Fruit fly (Drosophila melanogaster) whole organism, embryonic: Measurements from ENCODE around the gene CG43085.
A peak's percentile ranks its signal among the peaks of the same experiment; 100 is the strongest.

Source experiments
- BtbVII ChIP-seq: fragments of 200-800 bp; sonication (Bioruptor generic); optimal IDR thresholded peaks from 3 replicates; lab custom pipeline; 2017; ENCODE audit warnings: missing biosample characterization, mild to moderate bottlenecking, missing genetic modification characterization
- CG10366 ChIP-seq: fragments of 200-800 bp; sonication (Bioruptor generic); IDR thresholded peaks from 2 replicates; pipeline ENCODE4 v1.3.6; 2022; ENCODE audit warnings: missing biosample characterization, missing genetic modification characterization
- CG10959 ChIP-seq: fragments of 200-800 bp; sonication (Bioruptor generic); IDR thresholded peaks from 2 replicates; pipeline ENCODE4 v1.3.6; 2022; ENCODE audit warnings: missing biosample characterization, missing genetic modification characterization
- CG11085 ChIP-seq: fragments of 200-800 bp; sonication (Bioruptor generic); IDR thresholded peaks from 2 replicates; pipeline ENCODE4 v1.3.6; 2022; ENCODE audit warnings: missing biosample characterization, missing genetic modification characterization
- CG11093 ChIP-seq: fragments of 200-800 bp; sonication (Bioruptor generic); IDR thresholded peaks from 3 replicates; pipeline ENCODE4 v1.3.6; 2022; ENCODE audit warnings: missing biosample characterization, missing genetic modification characterization
- CG11398 ChIP-seq: fragments of 200-800 bp; sonication (Bioruptor generic); optimal IDR thresholded peaks from 2 replicates; lab custom pipeline; 2016; ENCODE audit warnings: missing biosample characterization, missing genetic modification characterization
- CG1233 ChIP-seq: fragments of 200-800 bp; sonication (Bioruptor generic); optimal IDR thresholded peaks from 4 replicates; lab custom pipeline; 2018; ENCODE audit warnings: missing biosample characterization, mild to moderate bottlenecking, missing genetic modification characterization
- CG12659 ChIP-seq: fragments of 200-800 bp; sonication (Bioruptor generic); optimal IDR thresholded peaks from 3 replicates; lab custom pipeline; 2017; ENCODE audit warnings: mild to moderate bottlenecking, missing biosample characterization, missing genetic modification reagents, missing genetic modification characterization
- CG12942 ChIP-seq: fragments of 200-800 bp; sonication (Bioruptor generic); optimal IDR thresholded peaks from 3 replicates; lab custom pipeline; 2016; ENCODE audit warnings: missing biosample characterization, missing genetic modification characterization
- CG14014 ChIP-seq: fragments of 200-800 bp; sonication (Bioruptor generic); IDR thresholded peaks from 2 replicates; pipeline ENCODE4 v1.3.6; 2022; ENCODE audit warnings: missing biosample characterization, missing genetic modification characterization
- CG14441 ChIP-seq: fragments of 200-800 bp; sonication (Bioruptor generic); IDR thresholded peaks from 2 replicates; pipeline ENCODE4 v1.3.6; 2022; ENCODE audit warnings: missing biosample characterization, missing genetic modification characterization
- CG2116 ChIP-seq: fragments of 200-800 bp; sonication (Bioruptor generic); optimal IDR thresholded peaks from 3 replicates; lab custom pipeline; 2018; ENCODE audit warnings: missing biosample characterization, mild to moderate bottlenecking, missing genetic modification characterization
- CG3065 ChIP-seq: fragments of 200-800 bp; sonication (Bioruptor generic); optimal IDR thresholded peaks from 2 replicates; lab custom pipeline; 2016; ENCODE audit warnings: missing biosample characterization, missing genetic modification characterization
- CG34224 ChIP-seq: fragments of 200-800 bp; sonication (Bioruptor generic); IDR thresholded peaks from 3 replicates; pipeline ENCODE4 v1.3.6; 2022; ENCODE audit warnings: missing biosample characterization, missing genetic modification characterization; ENCODE audit not compliant: partially characterized antibody
- CG3726 ChIP-seq: fragments of 200-800 bp; sonication (Bioruptor generic); IDR thresholded peaks from 3 replicates; pipeline ENCODE4, ENCODE4 v1.3.6; 2022; ENCODE audit warnings: missing biosample characterization, missing genetic modification characterization
- CG4404 ChIP-seq: fragments of 200-800 bp; sonication (Bioruptor generic); IDR thresholded peaks from 2 replicates; pipeline ENCODE4 v1.3.6; 2022; ENCODE audit warnings: missing biosample characterization, missing genetic modification characterization
- CG4854 ChIP-seq: fragments of 200-800 bp; sonication (Bioruptor generic); optimal IDR thresholded peaks from 2 replicates; lab custom pipeline; 2016; ENCODE audit warnings: missing biosample characterization, missing genetic modification characterization, inconsistent platforms
- CG7357 ChIP-seq: fragments of 200-800 bp; sonication (Bioruptor generic); IDR thresholded peaks from 3 replicates; pipeline ENCODE4 v1.3.6; 2022; ENCODE audit warnings: missing biosample characterization, missing genetic modification characterization
- CG8478 ChIP-seq: fragments of >200 bp; optimal IDR thresholded peaks from 2 replicates; lab custom pipeline; 2018
- CG8924 ChIP-seq: fragments of 200-800 bp; optimal IDR thresholded peaks from 3 replicates; lab custom pipeline; 2019; ENCODE audit warnings: missing biosample characterization, mild to moderate bottlenecking, missing genetic modification characterization, moderate library complexity
- CrebB ChIP-seq: fragments of 200-800 bp; sonication (Bioruptor generic); optimal IDR thresholded peaks from 3 replicates; lab custom pipeline; 2018; ENCODE audit warnings: missing biosample characterization, mild to moderate bottlenecking, missing genetic modification characterization
- Deaf1 ChIP-seq: fragments of 200-800 bp; optimal IDR thresholded peaks from 3 replicates; lab custom pipeline; 2019; ENCODE audit warnings: missing biosample characterization, mild to moderate bottlenecking, missing genetic modification characterization, moderate library complexity
- Dek ChIP-seq: fragments of 200-800 bp; sonication (Bioruptor generic); optimal IDR thresholded peaks from 3 replicates; lab custom pipeline; 2019; ENCODE audit warnings: missing biosample characterization, mild to moderate bottlenecking, missing genetic modification characterization, moderate library complexity
- Dref ChIP-seq: fragments of 200-800 bp; sonication (Bioruptor generic); IDR thresholded peaks from 2 replicates; pipeline ENCODE4 v1.3.6; 2022; ENCODE audit warnings: missing biosample characterization, missing genetic modification characterization
- E2f2 ChIP-seq: fragments of 200-800 bp; sonication (Bioruptor generic); IDR thresholded peaks from 2 replicates; pipeline ENCODE4 v1.3.6; 2022; ENCODE audit warnings: missing biosample characterization, missing genetic modification characterization
- ERR ChIP-seq: fragments of 200-800 bp; sonication (Bioruptor generic); optimal IDR thresholded peaks from 2 replicates; lab custom pipeline; 2016; ENCODE audit warnings: missing biosample characterization, missing genetic modification characterization
- Fer3 ChIP-seq: fragments of 200-800 bp; sonication (Bioruptor generic); optimal IDR thresholded peaks from 2 replicates; lab custom pipeline; 2018; ENCODE audit warnings: missing biosample characterization, mild to moderate bottlenecking, missing genetic modification characterization, moderate library complexity
- Hmx ChIP-seq: fragments of 200-800 bp; sonication (Bioruptor generic); optimal IDR thresholded peaks from 2 replicates; lab custom pipeline; 2016; ENCODE audit warnings: missing biosample characterization, missing genetic modification characterization
- Max ChIP-seq: fragments of 200-800 bp; sonication (Bioruptor generic); optimal IDR thresholded peaks from 2 replicates; lab custom pipeline; 2016; ENCODE audit warnings: missing biosample characterization, mild to moderate bottlenecking, missing genetic modification characterization
- Meics ChIP-seq: fragments of 200-800 bp; sonication (Bioruptor generic); optimal IDR thresholded peaks from 2 replicates; lab custom pipeline; 2017; ENCODE audit warnings: missing biosample characterization, mild to moderate bottlenecking, missing genetic modification characterization
- Mrtf ChIP-seq: fragments of 200-800 bp; sonication (Bioruptor generic); IDR thresholded peaks from 3 replicates; pipeline ENCODE4 v1.3.6; 2022; ENCODE audit warnings: missing biosample characterization, missing genetic modification characterization
- Stat92E ChIP-seq, 3 experiments: fragments of >200 bp in 2 of 3; fragments of 200-800 bp in 1 of 3; sonication (Bioruptor generic) in 1 of 3; optimal IDR thresholded peaks; 2 replicates each; lab custom pipeline; 2017 to 2019; ENCODE audit warnings: missing biosample characterization in 3 of 3, missing genetic modification characterization in 3 of 3, mild to moderate bottlenecking in 1 of 3, moderate library complexity in 1 of 3
- al ChIP-seq: fragments of 200-800 bp; sonication (Bioruptor generic); IDR thresholded peaks from 2 replicates; pipeline ENCODE4 v1.3.6; 2022; ENCODE audit warnings: missing biosample characterization, missing genetic modification characterization
- chif ChIP-seq, 2 experiments: fragments of 200-800 bp; sonication (Bioruptor generic); optimal IDR thresholded peaks; 3 replicates each; lab custom pipeline; 2016; ENCODE audit warnings: missing biosample characterization in 2 of 2, missing genetic modification characterization in 2 of 2
- cwo ChIP-seq: fragments of 200-800 bp; sonication (Bioruptor generic); optimal IDR thresholded peaks from 3 replicates; lab custom pipeline; 2017; ENCODE audit warnings: missing biosample characterization, missing genetic modification characterization, mild to moderate bottlenecking, moderate library complexity, missing genetic modification reagents
- danr ChIP-seq: fragments of 200-800 bp; sonication (Bioruptor generic); IDR thresholded peaks from 2 replicates; pipeline ENCODE4 v1.3.6; 2022; ENCODE audit warnings: missing biosample characterization, missing genetic modification characterization
- eve ChIP-seq, 2 experiments: fragments of >200 bp; optimal IDR thresholded peaks; 2 replicates each; lab custom pipeline; 2017; ENCODE audit warnings: missing biosample characterization in 2 of 2, missing genetic modification characterization in 2 of 2
- hbn ChIP-seq: fragments of 200-800 bp; sonication (Bioruptor generic); IDR thresholded peaks from 2 replicates; pipeline ENCODE4 v1.3.6; 2022; ENCODE audit warnings: missing biosample characterization, missing genetic modification characterization; ENCODE audit not compliant: partially characterized antibody
- inv ChIP-seq: fragments of 200-800 bp; sonication (Bioruptor generic); IDR thresholded peaks from 2 replicates; pipeline ENCODE4 v1.3.6; 2022; ENCODE audit warnings: missing biosample characterization, missing genetic modification characterization; ENCODE audit not compliant: partially characterized antibody
- nmo ChIP-seq: fragments of 200-800 bp; sonication (Bioruptor generic); optimal IDR thresholded peaks from 2 replicates; lab custom pipeline; 2018; ENCODE audit warnings: missing biosample characterization, mild to moderate bottlenecking, missing genetic modification characterization, moderate library complexity
- pan ChIP-seq, 4 experiments: fragments of >200 bp in 3 of 4; fragments of 200-800 bp in 1 of 4; sonication (Bioruptor generic) in 1 of 4; optimal IDR thresholded peaks in 3 of 4; IDR thresholded peaks in 1 of 4; 2 replicates each; pipeline versions ENCODE4 v1.3.6 to Lab custom; 2017 to 2022; ENCODE audit warnings: missing biosample characterization in 2 of 4, missing genetic modification characterization in 2 of 4, mixed read lengths in 1 of 4
- pnt ChIP-seq: fragments of 200-800 bp; sonication (Bioruptor generic); optimal IDR thresholded peaks from 3 replicates; lab custom pipeline; 2016; ENCODE audit warnings: missing biosample characterization, missing genetic modification characterization
- pzg ChIP-seq: fragments of 200-800 bp; sonication (Bioruptor generic); optimal IDR thresholded peaks from 3 replicates; lab custom pipeline; 2018; ENCODE audit warnings: missing biosample characterization, mild to moderate bottlenecking, missing genetic modification characterization, moderate library complexity
- ro ChIP-seq: fragments of 200-800 bp; sonication (Bioruptor generic); IDR thresholded peaks from 2 replicates; pipeline ENCODE4 v1.3.6; 2022; ENCODE audit warnings: missing biosample characterization, missing genetic modification characterization
- row ChIP-seq: fragments of 200-800 bp; sonication (Bioruptor generic); IDR thresholded peaks from 3 replicates; pipeline ENCODE4 v1.3.6; 2022; ENCODE audit warnings: missing biosample characterization, missing genetic modification characterization
- sc ChIP-seq, 3 experiments: fragments of >200 bp in 2 of 3; fragments of 200-800 bp in 1 of 3; sonication (Bioruptor generic) in 1 of 3; optimal IDR thresholded peaks; 2 replicates in 2 of 3; 3 replicates in 1 of 3; lab custom pipeline; 2017; ENCODE audit warnings: mild to moderate bottlenecking in 1 of 3, missing biosample characterization in 1 of 3, missing genetic modification characterization in 1 of 3, missing genetic modification reagents in 1 of 3
- sisA ChIP-seq: fragments of 200-800 bp; sonication (Bioruptor generic); IDR thresholded peaks from 2 replicates; pipeline ENCODE4 v1.3.6; 2022; ENCODE audit warnings: missing biosample characterization, missing genetic modification characterization
- tap ChIP-seq: fragments of 200-800 bp; optimal IDR thresholded peaks from 3 replicates; lab custom pipeline; 2019; ENCODE audit warnings: missing biosample characterization, mild to moderate bottlenecking, missing genetic modification characterization, moderate library complexity
- tx ChIP-seq: fragments of 200-800 bp; sonication (Bioruptor generic); optimal IDR thresholded peaks from 2 replicates; lab custom pipeline; 2016; ENCODE audit warnings: missing biosample characterization, missing genetic modification characterization
- unc-4 ChIP-seq: fragments of 200-800 bp; sonication (Bioruptor generic); IDR thresholded peaks from 2 replicates; pipeline ENCODE4 v1.3.6; 2022; ENCODE audit warnings: missing biosample characterization, missing genetic modification characterization; ENCODE audit not compliant: partially characterized antibody
- unpg ChIP-seq: fragments of 200-800 bp; sonication (Bioruptor generic); optimal IDR thresholded peaks from 3 replicates; lab custom pipeline; 2018; ENCODE audit warnings: missing biosample characterization, mild to moderate bottlenecking, missing genetic modification characterization, moderate library complexity

Gene CG43085

dm6 chr3L:17644906-17645244 is 1.7 kb downstream of the CG43085 start, which contains the start of gene Pep (continued):
- no peak for TF ChIP-seq CG4854 (GFP tag; lab: Kevin White, UChicago)
- peak; percentile 98 for TF ChIP-seq unc-4
- no peak for TF ChIP-seq sc (optimal IDR thresholded peaks at IDR 0.05; lab: Kevin White, UChicago)
- TF ChIP-seq sc (GFP tag; optimal IDR thresholded peaks at IDR 0.05; lab: Kevin White, UChicago): no peak
- peak; percentile 70 for TF ChIP-seq Deaf1 (tag; lab: Kevin White, UChicago)
- TF ChIP-seq CG10959 (GFP tag; lab: Robert Waterston, UW): no peak
- TF ChIP-seq CG11398 (GFP tag; lab: Kevin White, UChicago): no peak
- no peak for TF ChIP-seq danr
- TF ChIP-seq Max: no peak
- TF ChIP-seq CG1233 (GFP tag; lab: Kevin White, UChicago): peak; percentile 35
- TF ChIP-seq tx (GFP tag; lab: Kevin White, UChicago): no peak
- peak; percentile 93 for TF ChIP-seq pzg (GFP tag; lab: Kevin White, UChicago)
- peak; percentile 99 for TF ChIP-seq CG34224 (GFP tag; lab: Robert Waterston, UW)
- peak; percentile 74; the same call in 2 of the 3 replicates for TF ChIP-seq row (GFP tag; lab: Robert Waterston, UW)
- peak; percentile 28 for TF ChIP-seq Meics
- TF ChIP-seq nmo (GFP tag; lab: Kevin White, UChicago): peak; percentile 62
- TF ChIP-seq hbn (GFP tag; lab: Robert Waterston, UW): peak; percentile 99
- peak; percentile 77 for TF ChIP-seq CG12659 (GFP tag; lab: Kevin White, UChicago)
- no peak for TF ChIP-seq cwo (GFP tag; lab: Kevin White, UChicago)
- TF ChIP-seq ERR (GFP tag; lab: Kevin White, UChicago): no peak
- TF ChIP-seq CG4404 (GFP tag; lab: Robert Waterston, UW): no peak
- peak; percentile 99 for TF ChIP-seq inv
- TF ChIP-seq CG8478 (lab: Kevin White, UChicago): no peak
- TF ChIP-seq sisA: no peak
- no peak for TF ChIP-seq Dek (tag; lab: Kevin White, UChicago)
- TF ChIP-seq pnt (GFP tag; lab: Kevin White, UChicago): no peak
- no peak for TF ChIP-seq CG7357
- peak; percentile 14 for TF ChIP-seq unpg (GFP tag; lab: Kevin White, UChicago)
- no peak for TF ChIP-seq tap (tag; lab: Kevin White, UChicago)
- no peak for TF ChIP-seq chif (GFP tag; optimal IDR thresholded peaks at IDR 0.05; lab: Kevin White, UChicago)
- no peak for TF ChIP-seq Hmx (GFP tag; lab: Kevin White, UChicago)
- no peak for TF ChIP-seq pan (optimal IDR thresholded peaks at IDR 0.05; lab: Kevin White, UChicago)
- TF ChIP-seq pan (GFP tag; optimal IDR thresholded peaks at IDR 0.05 in 1 of 2, IDR thresholded peaks at IDR 0.05 in 1 of 2): no peak
- TF ChIP-seq CG14014 (GFP tag; lab: Robert Waterston, UW): no peak
- TF ChIP-seq al: no peak
- TF ChIP-seq CG14441: no peak
- TF ChIP-seq CG2116 (GFP tag; lab: Kevin White, UChicago): peak; percentile 88
- TF ChIP-seq Dref: peak; percentile 97
- TF ChIP-seq CG3726: no peak
- TF ChIP-seq CG12942: no peak
- peak; percentile 30 for TF ChIP-seq Fer3 (tag; lab: Kevin White, UChicago)
- no peak for TF ChIP-seq eve (GFP tag; optimal IDR thresholded peaks at IDR 0.05; lab: Kevin White, UChicago)
- peak; percentile 38 for TF ChIP-seq CrebB (tag; lab: Kevin White, UChicago)
- peak; percentile 80 for TF ChIP-seq E2f2 (GFP tag; lab: Robert Waterston, UW)
- no peak for TF ChIP-seq CG11085 (GFP tag; lab: Robert Waterston, UW)
- TF ChIP-seq Stat92E (GFP tag; optimal IDR thresholded peaks at IDR 0.05; lab: Kevin White, UChicago): peak in 1 of 3 experiments; percentile 69
- TF ChIP-seq CG8924 (tag; lab: Kevin White, UChicago): peak; percentile 60
- TF ChIP-seq ro: no peak
- TF ChIP-seq CG11093 (GFP tag; lab: Robert Waterston, UW): no peak
- TF ChIP-seq CG10366 (GFP tag; lab: Robert Waterston, UW): no peak
- TF ChIP-seq Mrtf (GFP tag; lab: Robert Waterston, UW): no peak
- TF ChIP-seq BtbVII (GFP tag; lab: Kevin White, UChicago): peak; percentile 59
- TF ChIP-seq CG3065 (GFP tag; lab: Kevin White, UChicago): no peak
